Worm (Caenorhabditis elegans) whole organism, midembryonic: Measurements from ENCODE around the gene lido-4.

ENCODE experiments used
- T22C8.4 ChIP-seq: fragments of 200-800 bp; sonication (Bioruptor generic); IDR thresholded peaks from 2 replicates; pipeline ENCODE4 v1.3.6; 2022; ENCODE audit warnings: missing genetic modification characterization, missing compliant biosample characterization
- klf-2 ChIP-seq: fragments of 200-800 bp; sonication (Bioruptor generic); conservative IDR thresholded peaks from 2 replicates; pipeline ENCODE4 v1.3.6; 2022; ENCODE audit warnings: missing genetic modification reagents, missing genetic modification characterization, missing compliant biosample characterization
- ref-1 ChIP-seq: fragments of 200-800 bp; sonication (Bioruptor generic); conservative IDR thresholded peaks from 2 replicates; pipeline ENCODE4 v1.3.6; 2022; ENCODE audit warnings: missing genetic modification reagents, missing genetic modification characterization, missing compliant biosample characterization

- TF ChIP-seq T22C8.4 (GFP tag; lab: Robert Waterston, UW) (no peak), ref-1 (GFP tag; lab: Robert Waterston, UW) (no peak), klf-2 (GFP tag; lab: Robert Waterston, UW) (no peak)
Observed at ce11 chrX:17063749-17064252, 43.8 kb downstream of the lido-4 start.
